Worm (Caenorhabditis elegans) whole organism, midembryonic: ENCODE data around the gene pitr-6.

Experiments used
- flt-1 ChIP-seq: fragments of 200-800 bp; sonication (Bioruptor generic); IDR thresholded peaks from 2 replicates; pipeline ENCODE4 v1.3.6; 2022; ENCODE audit warnings: missing genetic modification characterization, missing compliant biosample characterization
- klf-2 ChIP-seq: fragments of 200-800 bp; sonication (Bioruptor generic); conservative IDR thresholded peaks from 2 replicates; pipeline ENCODE4 v1.3.6; 2022; ENCODE audit warnings: missing genetic modification reagents, missing genetic modification characterization, missing compliant biosample characterization
- ztf-23 ChIP-seq: fragments of 200-800 bp; sonication (Bioruptor generic); IDR thresholded peaks from 2 replicates; pipeline ENCODE4 v1.3.6; 2022; ENCODE audit warnings: missing genetic modification reagents, missing genetic modification characterization, missing compliant biosample characterization

ce11 chrII:12429743-12430142, 15.4 kb upstream of the pitr-6 start, which contains the start of gene Y57A10C.8:
- TF ChIP-seq flt-1: no peak
- TF ChIP-seq klf-2 (GFP tag; lab: Robert Waterston, UW): no peak
- TF ChIP-seq ztf-23 (GFP tag; lab: Robert Waterston, UW): no peak
